Worm (Caenorhabditis elegans): ENCODE results near the gene F59H6.15.

ce11 chrII:1986979-1987378, 25.8 kb upstream of the F59H6.15 start, which contains the start of gene Y16E11A.4:
- TF ChIP-seq nhr-237 (tag; optimal IDR thresholded peaks at IDR 0.05) = no peak
- TF ChIP-seq rnt-1 (tag; optimal IDR thresholded peaks at IDR 0.05) = no peak
- no peak for TF ChIP-seq unc-86 (tag; optimal IDR thresholded peaks at IDR 0.05)
- TF ChIP-seq ztf-11 (tag; optimal IDR thresholded peaks at IDR 0.05) = no peak
- TF ChIP-seq alr-1 (tag; optimal IDR thresholded peaks at IDR 0.05; ENCODE audit: borderline replicate concordance) = no peak
- no peak for TF ChIP-seq vab-15 (tag; optimal IDR thresholded peaks at IDR 0.05)
- no peak for TF ChIP-seq ama-1 (optimal IDR thresholded peaks at IDR 0.05)
- TF ChIP-seq nhr-77 (tag; optimal IDR thresholded peaks at IDR 0.05) = no peak
- no peak for TF ChIP-seq unc-62 (GFP tag; optimal IDR thresholded peaks at IDR 0.05)
- TF ChIP-seq jun-1 (tag; optimal IDR thresholded peaks at IDR 0.05) = no peak
- no peak for TF ChIP-seq mdl-1 (tag; optimal IDR thresholded peaks at IDR 0.05)
